Fruit fly (Drosophila melanogaster) whole organism, pupa: ENCODE measurements around the gene CG43935.

Experiments
- CG10348 ChIP-seq: fragments of 200-800 bp; sonication (Bioruptor generic); IDR thresholded peaks from 2 replicates; pipeline ENCODE4 v1.3.6; 2022; ENCODE audit warnings: missing biosample characterization, missing genetic modification characterization
- CG12605 ChIP-seq: fragments of 200-800 bp; sonication (Bioruptor generic); IDR thresholded peaks from 2 replicates; pipeline ENCODE4 v1.3.6; 2022; ENCODE audit warnings: missing biosample characterization, missing genetic modification characterization
- CG13204 ChIP-seq: fragments of 200-800 bp; sonication (Bioruptor generic); optimal IDR thresholded peaks from 2 replicates; lab custom pipeline; 2018; ENCODE audit warnings: missing biosample characterization, mild to moderate bottlenecking, missing genetic modification characterization, moderate library complexity
- CG14655 ChIP-seq: fragments of 200-800 bp; sonication (Bioruptor generic); optimal IDR thresholded peaks from 3 replicates; lab custom pipeline; 2017; ENCODE audit warnings: mild to moderate bottlenecking, missing biosample characterization, missing genetic modification reagents, missing genetic modification characterization
- CG15710 ChIP-seq: fragments of 200-800 bp; sonication (Bioruptor generic); optimal IDR thresholded peaks from 2 replicates; lab custom pipeline; 2018; ENCODE audit warnings: missing biosample characterization, mild to moderate bottlenecking, missing genetic modification characterization, moderate library complexity
- CG17806 ChIP-seq: fragments of 200-800 bp; sonication (Bioruptor generic); optimal IDR thresholded peaks from 2 replicates; lab custom pipeline; 2018; ENCODE audit warnings: missing biosample characterization, mild to moderate bottlenecking, missing genetic modification characterization, moderate library complexity
- CG32121 ChIP-seq: fragments of 200-800 bp; sonication (Bioruptor generic); IDR thresholded peaks from 2 replicates; pipeline ENCODE4 v1.3.6; 2022; ENCODE audit warnings: missing biosample characterization, missing genetic modification characterization
- CG34367 ChIP-seq: fragments of 200-800 bp; sonication (Bioruptor generic); optimal IDR thresholded peaks from 2 replicates; lab custom pipeline; 2018; ENCODE audit warnings: missing biosample characterization, mild to moderate bottlenecking, missing genetic modification characterization
- CG4496 ChIP-seq: fragments of 200-800 bp; sonication (Bioruptor generic); IDR thresholded peaks from 3 replicates; pipeline ENCODE4 v1.3.6; 2022; ENCODE audit warnings: missing biosample characterization, missing genetic modification characterization
- CG8159 ChIP-seq: fragments of 200-800 bp; sonication (Bioruptor generic); optimal IDR thresholded peaks from 3 replicates; lab custom pipeline; 2018; ENCODE audit warnings: missing biosample characterization, mild to moderate bottlenecking, missing genetic modification characterization, moderate library complexity
- CG8301 ChIP-seq: fragments of 200-800 bp; sonication (Bioruptor generic); optimal IDR thresholded peaks from 2 replicates; lab custom pipeline; 2018; ENCODE audit warnings: missing biosample characterization, mild to moderate bottlenecking, missing genetic modification characterization
- CG9948 ChIP-seq: fragments of 200-800 bp; sonication (Bioruptor generic); optimal IDR thresholded peaks from 2 replicates; lab custom pipeline; 2018; ENCODE audit warnings: missing biosample characterization, mild to moderate bottlenecking, missing genetic modification characterization, moderate library complexity
- D1 ChIP-seq: fragments of 200-800 bp; sonication (Bioruptor generic); optimal IDR thresholded peaks from 2 replicates; lab custom pipeline; 2018; ENCODE audit warnings: missing biosample characterization, mild to moderate bottlenecking, missing genetic modification characterization, moderate library complexity
- EcR ChIP-seq: fragments of 200-800 bp; sonication (Bioruptor generic); optimal IDR thresholded peaks from 3 replicates; lab custom pipeline; 2019; ENCODE audit warnings: missing biosample characterization, missing genetic modification characterization, mild to moderate bottlenecking, moderate library complexity, missing genetic modification reagents
- Ets98B ChIP-seq: fragments of 200-800 bp; sonication (Bioruptor generic); IDR thresholded peaks from 2 replicates; pipeline ENCODE4 v1.3.6; 2022; ENCODE audit warnings: missing biosample characterization, missing genetic modification characterization
- Pif1A ChIP-seq: fragments of 200-800 bp; sonication (Bioruptor generic); optimal IDR thresholded peaks from 3 replicates; lab custom pipeline; 2016; ENCODE audit warnings: missing biosample characterization, missing genetic modification characterization
- Pif1B ChIP-seq: fragments of 200-800 bp; sonication (Bioruptor generic); optimal IDR thresholded peaks from 3 replicates; lab custom pipeline; 2016; ENCODE audit warnings: missing biosample characterization, missing genetic modification characterization
- Snoo ChIP-seq: fragments of 200-800 bp; sonication (Bioruptor generic); optimal IDR thresholded peaks from 3 replicates; lab custom pipeline; 2017; ENCODE audit warnings: missing biosample characterization, mild to moderate bottlenecking, missing genetic modification characterization, inconsistent platforms
- fd96Ca ChIP-seq: fragments of 200-800 bp; sonication (Bioruptor generic); IDR thresholded peaks from 3 replicates; pipeline ENCODE4 v1.3.6; 2022; ENCODE audit warnings: missing biosample characterization, missing genetic modification characterization
- gl ChIP-seq: fragments of 200-800 bp; sonication (Bioruptor generic); optimal IDR thresholded peaks from 2 replicates; lab custom pipeline; 2018; ENCODE audit warnings: missing biosample characterization, mild to moderate bottlenecking, missing genetic modification characterization
- rn ChIP-seq: fragments of 200-800 bp; sonication (Bioruptor generic); IDR thresholded peaks from 2 replicates; pipeline ENCODE4 v1.3.6; 2022; ENCODE audit warnings: missing biosample characterization, missing genetic modification characterization

Gene CG43935

DNA sequence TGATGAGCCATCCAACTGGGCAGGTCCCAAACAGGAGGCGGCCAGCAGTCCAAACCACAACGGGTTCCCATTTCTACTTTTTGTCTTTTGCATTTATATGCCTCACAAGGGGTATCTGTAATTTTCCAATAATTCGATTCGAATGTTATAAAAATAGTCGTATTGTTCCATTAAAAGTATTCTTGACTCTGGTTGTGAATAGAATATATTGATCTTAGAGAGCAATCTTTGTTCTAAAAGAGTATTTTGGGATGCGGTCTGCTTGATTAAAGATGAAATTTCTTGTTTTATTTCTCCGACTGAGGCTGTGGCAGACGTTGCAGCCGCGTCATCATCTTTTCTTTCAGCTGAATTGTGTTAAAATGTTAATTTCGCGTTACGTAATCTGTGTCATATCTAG is 31.3 kb upstream of the CG43935 start:
- TF ChIP-seq CG4496 (GFP tag; lab: Robert Waterston, UW) (0 out of 3 replicates have a peak, but pooled peaks have one; percentile 17), CG14655 (GFP tag; lab: Kevin White, UChicago) (peak; percentile 50), CG8301 (tag; lab: Kevin White, UChicago) (peak; percentile 55), Ets98B (GFP tag; lab: Robert Waterston, UW) (0 out of 2 replicates have a peak, but pooled peaks have one; percentile 22), Pif1A (GFP tag; lab: Kevin White, UChicago) (no peak)

dm6 chr3R:27040044-27040443 is 25.2 kb upstream of the CG43935 start:
- no peak for TF ChIP-seq fd96Ca (GFP tag; lab: Robert Waterston, UW)
- no peak for TF ChIP-seq D1
- no peak for TF ChIP-seq gl (tag; lab: Kevin White, UChicago)
- no peak for TF ChIP-seq Ets98B (GFP tag; lab: Robert Waterston, UW)
- TF ChIP-seq Pif1A (GFP tag; lab: Kevin White, UChicago), result no peak
- TF ChIP-seq CG14655 (GFP tag; lab: Kevin White, UChicago), result no peak
- TF ChIP-seq Pif1B (GFP tag; lab: Kevin White, UChicago), result no peak
- TF ChIP-seq CG10348 (GFP tag; lab: Robert Waterston, UW), result no peak
- TF ChIP-seq CG15710 (tag; lab: Kevin White, UChicago), result no peak
- no peak for TF ChIP-seq CG13204 (GFP tag; lab: Kevin White, UChicago)
- TF ChIP-seq CG17806 (tag; lab: Kevin White, UChicago), result no peak
- no peak for TF ChIP-seq CG8301 (tag; lab: Kevin White, UChicago)
- TF ChIP-seq CG4496 (GFP tag; lab: Robert Waterston, UW), result no peak
- no peak for TF ChIP-seq CG8159
- no peak for TF ChIP-seq Snoo (tag; lab: Kevin White, UChicago)
- no peak for TF ChIP-seq CG34367
- TF ChIP-seq EcR, result no peak
- TF ChIP-seq CG12605 (GFP tag; lab: Robert Waterston, UW), result no peak
- TF ChIP-seq rn (GFP tag; lab: Robert Waterston, UW), result no peak

DNA sequence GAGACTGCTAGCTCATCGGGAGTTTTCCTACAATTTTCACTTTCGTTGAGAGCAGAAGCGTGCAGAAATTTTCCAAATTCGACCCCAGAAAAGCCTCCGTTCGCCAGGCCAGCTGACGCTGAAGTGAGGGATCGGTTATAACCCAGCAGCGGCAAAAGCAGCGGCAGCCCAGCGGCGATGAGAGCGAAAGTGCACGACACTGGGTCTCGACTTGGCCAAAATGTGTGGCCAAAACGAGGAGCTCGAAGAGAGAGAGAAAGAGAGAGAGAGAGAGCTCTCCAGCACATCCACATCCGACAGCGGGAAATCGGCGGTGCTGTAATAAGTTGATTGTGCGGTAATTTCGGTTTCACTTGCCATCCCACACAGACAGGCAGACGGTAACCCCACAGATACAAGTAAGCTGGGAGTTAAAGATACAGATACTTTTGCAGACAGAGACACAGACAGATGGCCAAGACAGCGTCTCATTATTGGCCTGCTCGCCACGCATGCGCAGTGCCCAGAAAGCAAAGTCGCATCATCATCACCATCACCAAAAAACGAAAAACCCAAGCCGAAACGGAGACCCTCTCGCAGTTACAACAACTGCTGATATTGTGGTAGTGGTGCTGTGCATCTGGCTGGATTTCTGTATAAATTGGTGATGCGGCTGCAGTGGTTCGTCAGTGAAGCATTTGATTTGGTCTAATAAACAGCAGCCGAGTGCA is 16.5 kb upstream of the CG43935 start, which contains the start of gene TwdlT:
Gene TwdlT (plus strand): TSS at position 660 of the 710 bp plus-strand sequence.
- TF ChIP-seq CG4496 (GFP tag; lab: Robert Waterston, UW) (no peak), Snoo (tag; lab: Kevin White, UChicago) (peak; percentile 0)

- TF ChIP-seq CG8301 (tag; lab: Kevin White, UChicago) (no peak), gl (tag; lab: Kevin White, UChicago) (no peak)
These were observed 15.7 kb upstream of the CG43935 start for dm6 chr3R:27049549-27049948.

DNA sequence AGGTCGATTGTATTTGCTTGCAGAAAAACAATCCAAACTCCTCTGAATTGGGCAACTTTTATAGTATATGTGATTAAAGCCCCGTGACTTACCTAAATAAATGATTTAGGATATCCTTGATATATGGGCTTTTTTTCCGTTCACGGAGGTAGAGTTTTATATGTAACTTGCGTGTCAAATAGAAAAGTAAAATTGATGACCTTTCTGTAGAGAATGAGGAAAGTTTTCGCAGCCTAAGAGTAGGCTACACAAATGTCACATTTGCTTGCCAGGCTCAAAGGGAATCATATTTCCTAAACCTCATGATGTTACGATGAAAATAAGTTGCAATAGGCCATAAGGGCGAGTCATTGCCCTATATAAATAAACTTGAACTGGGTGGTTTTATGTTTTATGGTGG is 9.1 kb upstream of the CG43935 start:
- TF ChIP-seq CG9948 (tag; lab: Kevin White, UChicago) (no peak), CG32121 (no peak), CG17806 (tag; lab: Kevin White, UChicago) (no peak), CG8159 (no peak), CG13204 (GFP tag; lab: Kevin White, UChicago) (no peak), CG10348 (GFP tag; lab: Robert Waterston, UW) (no peak), Ets98B (GFP tag; lab: Robert Waterston, UW) (no peak), EcR (no peak), gl (tag; lab: Kevin White, UChicago) (no peak), Pif1A (GFP tag; lab: Kevin White, UChicago) (no peak), CG12605 (GFP tag; lab: Robert Waterston, UW) (no peak), Snoo (tag; lab: Kevin White, UChicago) (no peak), CG15710 (tag; lab: Kevin White, UChicago) (no peak), rn (GFP tag; lab: Robert Waterston, UW) (no peak)

dm6 chr3R:27061916-27062315 is 3.3 kb upstream of the CG43935 start, which contains the start of gene CG34292:
CG34292 (plus strand) TSS chr3R:27062216.
- TF ChIP-seq D1, result no peak
- no peak for TF ChIP-seq CG17806 (tag; lab: Kevin White, UChicago)
- no peak for TF ChIP-seq gl (tag; lab: Kevin White, UChicago)
- TF ChIP-seq CG34367, result no peak
- TF ChIP-seq Snoo (tag; lab: Kevin White, UChicago), result no peak
- no peak for TF ChIP-seq CG32121

DNA sequence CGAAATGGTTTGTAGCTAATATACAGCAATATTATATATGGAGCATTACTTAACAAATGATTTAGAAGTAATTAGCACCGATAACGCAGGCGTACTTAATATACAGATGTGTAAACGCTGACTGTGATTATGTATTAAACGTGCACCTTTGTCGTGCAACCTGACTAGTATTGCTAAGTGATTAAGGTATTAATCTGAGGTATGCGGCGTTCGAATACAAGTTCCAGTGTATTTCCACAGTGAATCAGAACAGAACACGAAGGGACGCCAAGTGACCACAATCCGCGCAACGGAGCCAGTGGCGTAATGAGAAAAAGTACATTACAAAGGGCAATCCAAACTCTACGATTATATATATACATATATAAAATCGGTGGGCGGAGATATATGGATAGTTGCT is 1.1 kb upstream of the CG43935 start, which contains the start of gene Nep5:
Gene Nep5 (minus strand): TSS at position 101 of the 400 bp plus-strand sequence.
- TF ChIP-seq CG15710 (tag; lab: Kevin White, UChicago) (no peak), EcR (no peak)
